Worm (Caenorhabditis elegans) whole organism, early embryonic: ENCODE results near the gene nac-2.

Experiments used
- B0310.2 ChIP-seq: sonication (generic microtip); optimal IDR thresholded peaks from 2 replicates; lab custom pipeline; 2016; ENCODE audit warnings: mild to moderate bottlenecking, missing genetic modification characterization, missing compliant biosample characterization
- F13C5.2 ChIP-seq: sonication (generic microtip); optimal IDR thresholded peaks from 2 replicates; lab custom pipeline; 2017; ENCODE audit warnings: mild to moderate bottlenecking, missing genetic modification characterization, inconsistent platforms, missing compliant biosample characterization
- aly-1 ChIP-seq: sonication (generic microtip); optimal IDR thresholded peaks from 2 replicates; lab custom pipeline; 2016; ENCODE audit warnings: missing genetic modification characterization, missing compliant biosample characterization
- ama-1 ChIP-seq: fragments of 150-350 bp; optimal IDR thresholded peaks from 2 replicates; lab custom pipeline; 2014
- ceh-13 ChIP-seq: fragments of 200-800 bp; sonication (Bioruptor generic); optimal IDR thresholded peaks from 2 replicates; lab custom pipeline; 2018; ENCODE audit warnings: mild to moderate bottlenecking, missing genetic modification characterization, missing compliant biosample characterization
- ceh-36 ChIP-seq: sonication (generic microtip); optimal IDR thresholded peaks from 2 replicates; lab custom pipeline; 2016; ENCODE audit warnings: missing genetic modification characterization, inconsistent platforms, missing compliant biosample characterization
- ets-7 ChIP-seq: sonication (generic microtip); optimal IDR thresholded peaks from 2 replicates; lab custom pipeline; 2016; ENCODE audit warnings: missing genotype, missing genetic modification characterization, missing compliant biosample characterization
- flt-1 ChIP-seq: fragments of 200-800 bp; sonication (Bioruptor generic); IDR thresholded peaks from 2 replicates; pipeline ENCODE4 v1.3.6; 2022; ENCODE audit warnings: missing genetic modification characterization, missing compliant biosample characterization
- hmbx-1 ChIP-seq: sonication (generic microtip); optimal IDR thresholded peaks from 2 replicates; lab custom pipeline; 2016; ENCODE audit warnings: mild to moderate bottlenecking, missing genetic modification characterization, missing compliant biosample characterization
- hmg-4 ChIP-seq: fragments of 200-800 bp; sonication (Bioruptor generic); optimal IDR thresholded peaks from 2 replicates; lab custom pipeline; 2018; ENCODE audit warnings: mild to moderate bottlenecking, missing genetic modification characterization, missing compliant biosample characterization
- hnd-1 ChIP-seq: sonication (generic microtip); optimal IDR thresholded peaks from 2 replicates; lab custom pipeline; 2016; ENCODE audit warnings: missing genetic modification characterization, missing compliant biosample characterization
- pes-1 ChIP-seq: fragments of 200-800 bp; sonication (Bioruptor generic); IDR thresholded peaks from 2 replicates; pipeline ENCODE4 v1.3.6; 2022; ENCODE audit warnings: missing genetic modification reagents, missing genetic modification characterization, missing compliant biosample characterization
- scrt-1 ChIP-seq: fragments of 200-800 bp; sonication (Bioruptor generic); IDR thresholded peaks from 2 replicates; pipeline ENCODE4 v1.3.6; 2022; ENCODE audit warnings: missing genetic modification characterization, missing compliant biosample characterization
- sea-1 ChIP-seq: fragments of 200-800 bp; sonication (Bioruptor generic); conservative IDR thresholded peaks from 2 replicates; pipeline ENCODE4 v1.3.6; 2022; ENCODE audit warnings: missing genetic modification characterization, missing compliant biosample characterization
- tbx-11 ChIP-seq: fragments of 200-800 bp; sonication (Bioruptor generic); IDR thresholded peaks from 2 replicates; pipeline ENCODE4 v1.3.6; 2022; ENCODE audit warnings: missing genetic modification characterization, missing compliant biosample characterization
- tbx-37 ChIP-seq: fragments of 200-800 bp; sonication (Bioruptor generic); conservative IDR thresholded peaks from 2 replicates; pipeline ENCODE4 v1.3.6; 2022; ENCODE audit warnings: missing genetic modification reagents, missing genetic modification characterization, missing compliant biosample characterization
- tra-4 ChIP-seq: sonication (generic microtip); optimal IDR thresholded peaks from 2 replicates; lab custom pipeline; 2017; ENCODE audit warnings: missing genetic modification characterization, missing compliant biosample characterization

The nac-2 gene

DNA sequence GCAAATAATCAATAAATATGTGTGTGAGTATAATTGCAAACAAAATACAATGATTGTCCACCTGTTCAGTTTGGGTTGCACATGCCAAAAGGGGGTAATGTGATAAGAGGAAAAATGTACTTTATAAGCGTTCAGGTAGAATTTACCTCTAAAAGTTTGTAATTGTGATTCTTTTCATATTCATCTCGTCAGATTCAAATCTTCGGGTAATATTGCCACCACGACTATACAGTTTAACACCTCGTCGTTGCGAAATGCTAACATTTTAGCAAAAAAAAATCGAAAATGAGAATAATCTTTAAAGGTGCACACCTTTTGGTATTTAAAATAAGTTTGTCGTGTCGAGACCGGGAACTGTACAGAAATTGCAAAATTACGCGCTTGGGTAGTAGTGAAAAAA, at the start of gene nac-2:
TSS of gene nac-2 (minus strand) at position 101 of the 400 bp plus-strand sequence.
- no peak for TF ChIP-seq F13C5.2 (tag; lab: Kevin White, UChicago)
- no peak for TF ChIP-seq hmg-4 (GFP tag; lab: Kevin White, UChicago)
- TF ChIP-seq scrt-1 (GFP tag; lab: Robert Waterston, UW): no peak
- TF ChIP-seq ama-1 (lab: Kevin White, UChicago): no peak
- no peak for TF ChIP-seq tra-4 (tag; lab: Kevin White, UChicago)
- TF ChIP-seq tbx-37 (GFP tag; lab: Robert Waterston, UW): no peak

DNA sequence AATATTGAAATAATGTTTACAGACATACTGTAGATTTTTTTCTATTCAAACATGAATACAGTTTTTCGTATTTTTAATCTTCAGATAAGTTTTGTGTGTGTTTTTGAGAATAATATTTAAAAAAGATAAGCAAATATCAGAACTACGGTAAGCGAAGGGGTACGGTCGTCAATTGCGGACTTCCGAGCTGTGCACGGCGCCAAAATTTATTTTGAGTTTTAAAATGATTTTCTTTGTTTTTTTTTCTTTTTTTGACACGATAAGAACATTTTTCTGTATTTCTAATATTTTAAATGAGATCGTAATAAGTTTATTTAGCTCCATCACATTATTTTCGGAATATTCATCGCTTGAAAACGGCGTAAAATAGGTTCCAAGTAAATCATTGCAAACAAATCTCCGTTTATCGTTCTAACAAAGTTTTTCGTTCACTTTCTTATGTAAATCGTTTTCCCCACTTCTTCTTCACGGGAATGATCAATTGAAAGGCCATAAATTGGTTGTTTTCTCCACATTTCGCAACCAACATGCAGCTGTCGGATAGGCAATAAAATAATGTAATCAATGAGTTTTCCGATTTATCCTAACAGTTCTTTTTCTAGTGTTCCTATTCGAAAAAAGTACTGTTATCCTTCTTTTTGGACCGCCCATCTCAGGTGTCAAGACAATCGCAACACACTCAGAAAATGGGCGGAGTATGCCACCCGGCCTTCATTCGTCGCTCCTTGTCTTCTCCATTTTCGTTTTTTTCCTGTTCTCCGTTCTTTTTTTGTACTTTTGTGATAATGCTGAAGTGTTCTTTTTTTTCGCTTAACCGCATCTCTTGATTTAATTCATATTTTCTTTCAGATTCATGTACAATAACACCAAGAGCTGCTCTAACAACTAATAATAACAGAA, 48.5 kb upstream of the nac-2 start, which contains the start of gene glp-1:
TSS of gene glp-1 (plus strand) at position 850 of the 900 bp plus-strand sequence.
- TF ChIP-seq F13C5.2 (tag; lab: Kevin White, UChicago) (no peak), tbx-37 (GFP tag; lab: Robert Waterston, UW) (no peak), sea-1 (GFP tag; lab: Robert Waterston, UW) (no peak), tra-4 (tag; lab: Kevin White, UChicago) (no peak), ama-1 (lab: Kevin White, UChicago) (no peak), scrt-1 (GFP tag; lab: Robert Waterston, UW) (no peak), hmg-4 (GFP tag; lab: Kevin White, UChicago) (no peak), ceh-13 (GFP tag; lab: Kevin White, UChicago) (no peak), aly-1 (tag; lab: Kevin White, UChicago) (no peak), B0310.2 (tag; lab: Kevin White, UChicago) (no peak), ets-7 (tag; lab: Kevin White, UChicago) (no peak), hnd-1 (tag; lab: Kevin White, UChicago) (no peak), tbx-11 (GFP tag; lab: Robert Waterston, UW) (no peak), hmbx-1 (tag; lab: Kevin White, UChicago) (no peak), pes-1 (GFP tag; lab: Robert Waterston, UW) (no peak), flt-1 (GFP tag; lab: Robert Waterston, UW) (no peak)

DNA sequence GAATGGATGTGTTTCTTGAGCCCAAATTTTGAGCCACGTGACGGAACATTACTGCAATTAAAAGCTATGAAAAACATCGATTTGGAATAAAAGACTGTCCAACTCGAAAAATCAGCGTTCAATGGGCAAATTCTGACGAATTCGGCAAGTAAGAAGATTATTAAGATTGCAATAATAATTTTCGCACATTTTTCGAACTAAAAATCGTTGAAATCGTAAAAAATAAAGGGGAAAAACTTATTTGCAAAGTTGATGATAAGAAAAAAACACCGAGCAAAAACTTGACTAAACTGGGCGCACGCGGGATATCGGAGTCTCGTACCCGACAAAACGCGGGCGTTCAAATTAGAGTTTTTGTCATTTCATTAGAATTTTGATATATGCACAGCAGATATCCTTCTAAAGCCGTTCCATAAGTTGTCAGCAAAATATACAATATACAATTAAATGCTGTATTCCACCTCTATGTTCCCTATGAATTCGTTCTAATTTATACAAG, 46.3 kb upstream of the nac-2 start, which contains the start of the genes mccc-2 and mrpl-44:
TSS of gene mccc-2 (minus strand) at position 51 of the 499 bp plus-strand sequence.
TSS of gene mrpl-44 (minus strand) at position 51 of the 499 bp plus-strand sequence.
- TF ChIP-seq F13C5.2 (tag; lab: Kevin White, UChicago) (peak; percentile 16), ceh-13 (GFP tag; lab: Kevin White, UChicago) (no peak)

DNA sequence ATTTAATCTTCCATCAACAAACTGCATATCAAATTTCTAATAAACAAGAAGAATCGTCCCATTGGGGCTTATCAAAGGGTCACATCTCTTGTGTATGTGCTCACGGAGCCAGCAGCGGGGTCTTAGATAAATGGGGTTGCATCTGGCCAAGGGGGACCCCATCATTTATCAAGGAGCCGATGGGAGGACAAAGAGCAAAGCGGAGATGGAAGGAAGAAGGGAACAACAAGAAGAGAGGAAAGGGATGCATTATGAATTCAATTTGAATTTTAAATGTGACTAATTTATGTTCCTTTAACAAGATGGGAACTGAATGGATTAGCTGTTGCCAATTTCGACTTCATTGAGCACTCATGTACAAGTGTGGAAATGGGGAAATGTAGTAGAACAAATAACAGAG, 41.2 kb upstream of the nac-2 start:
- no peak for TF ChIP-seq B0310.2 (tag; lab: Kevin White, UChicago)
- TF ChIP-seq tra-4 (tag; lab: Kevin White, UChicago): no peak
- no peak for TF ChIP-seq ceh-13 (GFP tag; lab: Kevin White, UChicago)
- no peak for TF ChIP-seq hmg-4 (GFP tag; lab: Kevin White, UChicago)

DNA sequence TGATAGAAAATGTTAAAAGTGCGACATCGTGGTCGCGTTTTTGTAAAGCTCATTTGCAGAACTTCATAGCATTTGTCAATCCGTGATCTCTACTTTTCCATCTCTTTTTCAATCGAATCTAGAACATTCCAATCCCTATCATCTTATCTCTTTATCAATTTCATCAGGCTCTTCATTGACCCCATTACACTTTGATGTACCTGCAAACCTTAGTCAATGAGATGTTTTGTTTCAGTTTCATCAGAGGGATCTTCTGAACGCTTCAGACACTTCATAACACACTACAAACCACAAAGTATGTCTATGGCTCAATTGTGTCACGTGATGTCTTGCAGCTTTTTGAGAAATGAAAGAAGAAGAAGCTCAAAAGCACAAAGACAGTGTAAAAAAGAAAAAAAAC, 40.0 kb upstream of the nac-2 start:
- TF ChIP-seq tbx-37 (GFP tag; lab: Robert Waterston, UW): no peak
- TF ChIP-seq ets-7 (tag; lab: Kevin White, UChicago): no peak
- no peak for TF ChIP-seq hnd-1 (tag; lab: Kevin White, UChicago)
- no peak for TF ChIP-seq ceh-36
- no peak for TF ChIP-seq B0310.2 (tag; lab: Kevin White, UChicago)
- TF ChIP-seq hmbx-1 (tag; lab: Kevin White, UChicago): no peak
- TF ChIP-seq tra-4 (tag; lab: Kevin White, UChicago): no peak
- no peak for TF ChIP-seq sea-1 (GFP tag; lab: Robert Waterston, UW)
- TF ChIP-seq scrt-1 (GFP tag; lab: Robert Waterston, UW): no peak
- no peak for TF ChIP-seq aly-1 (tag; lab: Kevin White, UChicago)
- no peak for TF ChIP-seq F13C5.2 (tag; lab: Kevin White, UChicago)
- no peak for TF ChIP-seq flt-1 (GFP tag; lab: Robert Waterston, UW)
- TF ChIP-seq pes-1 (GFP tag; lab: Robert Waterston, UW): no peak
- no peak for TF ChIP-seq tbx-11 (GFP tag; lab: Robert Waterston, UW)
- TF ChIP-seq ama-1 (lab: Kevin White, UChicago): no peak
- TF ChIP-seq hmg-4 (GFP tag; lab: Kevin White, UChicago): no peak

DNA sequence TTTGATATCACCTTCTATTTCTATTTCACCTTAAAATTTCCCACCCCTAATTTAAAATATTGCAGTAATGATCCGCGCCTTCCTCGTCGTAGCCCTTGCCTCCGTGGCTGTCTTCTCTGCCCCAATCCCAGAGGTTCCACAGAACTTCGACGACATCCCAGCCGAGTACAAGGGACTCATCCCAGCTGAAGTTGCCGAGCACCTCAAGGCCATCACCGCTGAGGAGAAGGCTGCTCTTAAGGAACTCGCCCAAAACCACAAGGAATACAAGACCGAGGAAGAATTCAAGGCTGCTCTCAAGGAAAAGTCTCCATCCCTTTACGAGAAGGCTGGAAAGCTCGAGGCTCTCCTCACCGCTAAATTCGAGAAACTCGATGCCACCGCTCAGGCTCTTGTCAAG, 38.7 kb upstream of the nac-2 start, which contains the start of gene far-2:
TSS of gene far-2 (plus strand) at position 66 of the 400 bp plus-strand sequence.
- TF ChIP-seq F13C5.2 (tag; lab: Kevin White, UChicago): no peak

DNA sequence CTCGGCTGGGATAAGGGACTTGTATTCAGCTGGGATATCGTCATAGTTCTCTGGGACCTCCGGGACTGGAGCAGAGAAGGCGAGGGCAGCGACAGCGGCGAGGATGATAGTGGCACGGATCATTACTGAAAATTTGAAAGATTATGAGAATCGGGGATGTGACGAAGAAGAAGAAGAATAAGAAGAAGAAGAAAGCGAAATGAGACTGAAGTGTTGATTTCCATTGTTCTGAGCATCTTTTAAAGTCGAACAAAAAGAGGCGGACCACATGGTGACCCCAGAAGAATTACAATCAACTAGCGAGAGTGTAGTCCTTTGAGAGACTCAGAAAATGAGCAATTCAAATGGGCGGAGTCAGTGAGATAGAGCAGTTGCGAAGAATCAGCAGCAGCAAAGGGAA, 38.0 kb upstream of the nac-2 start, which contains the start of gene far-1:
TSS of gene far-1 (minus strand) at position 125 of the 400 bp plus-strand sequence.
- TF ChIP-seq hnd-1 (tag; lab: Kevin White, UChicago) (no peak), ama-1 (lab: Kevin White, UChicago) (no peak), aly-1 (tag; lab: Kevin White, UChicago) (no peak), hmbx-1 (tag; lab: Kevin White, UChicago) (no peak), ceh-13 (GFP tag; lab: Kevin White, UChicago) (no peak), F13C5.2 (tag; lab: Kevin White, UChicago) (no peak), ceh-36 (no peak), scrt-1 (GFP tag; lab: Robert Waterston, UW) (no peak), tbx-11 (GFP tag; lab: Robert Waterston, UW) (no peak), flt-1 (GFP tag; lab: Robert Waterston, UW) (no peak), tra-4 (tag; lab: Kevin White, UChicago) (no peak), pes-1 (GFP tag; lab: Robert Waterston, UW) (no peak), tbx-37 (GFP tag; lab: Robert Waterston, UW) (no peak), sea-1 (GFP tag; lab: Robert Waterston, UW) (no peak), ets-7 (tag; lab: Kevin White, UChicago) (no peak), B0310.2 (tag; lab: Kevin White, UChicago) (no peak), hmg-4 (GFP tag; lab: Kevin White, UChicago) (no peak)
